ENCODE assay signal across 3 fruit fly cellular contexts in the genomic region with DNA sequence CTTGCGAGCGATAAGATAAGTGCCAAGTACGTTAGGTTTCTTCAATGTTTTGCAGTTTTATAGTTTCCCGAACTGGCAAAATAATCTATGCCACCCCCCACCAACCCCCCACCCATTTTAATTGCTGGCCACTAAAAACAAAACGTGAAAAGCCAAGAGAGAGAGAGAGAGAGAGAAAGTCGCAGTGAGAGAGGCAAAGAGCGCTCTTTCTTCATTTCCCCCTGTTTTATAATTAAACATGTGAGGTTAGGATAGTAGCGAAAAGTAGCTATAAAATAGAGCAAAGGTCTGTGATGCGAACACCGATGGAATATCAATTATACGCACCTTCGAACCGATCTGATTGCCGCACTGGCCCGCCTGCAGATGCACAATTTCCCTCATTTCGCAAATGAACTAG.
TF ChIP-seq lines count a peak whose summit lies in the region.

No protein-coding gene starts in this region.

- TF ChIP-seq CTCF in whole organism, embryonic (GFP tag; optimal IDR thresholded peaks at IDR 0.05; lab: Kevin White, UChicago): no peak

TF ChIP-seq in whole organism, 6 proteins besides CTCF, POLR2A, EP300 and RAD21:
- TF ChIP-seq Dll (optimal IDR thresholded peaks at IDR 0.05; lab: Kevin White, UChicago) (peak; percentile 8), EcR (GFP tag; optimal IDR thresholded peaks at IDR 0.05; lab: Kevin White, UChicago) (no peak)

TF ChIP-seq in whole organism, adult, 20 proteins besides CTCF, POLR2A, EP300 and RAD21:
- TF ChIP-seq toe (GFP tag; optimal IDR thresholded peaks at IDR 0.05; lab: Kevin White, UChicago) (no peak), tj (GFP tag; optimal IDR thresholded peaks at IDR 0.05; lab: Kevin White, UChicago) (peak; percentile 22), CG1620 (GFP tag; optimal IDR thresholded peaks at IDR 0.05; lab: Kevin White, UChicago) (no peak), CG7101 (tag; optimal IDR thresholded peaks at IDR 0.05; lab: Kevin White, UChicago) (no peak)

TF ChIP-seq in whole organism, embryonic, 481 proteins besides CTCF, POLR2A, EP300 and RAD21:
- TF ChIP-seq B-H1 (GFP tag; IDR thresholded peaks at IDR 0.05; lab: Robert Waterston, UW) (no peak), Ets65A (GFP tag; lab: Kevin White, UChicago) (no peak), Trl (optimal IDR thresholded peaks at IDR 0.05; lab: Kevin White, UChicago) (peak; percentile 70 to 82), Trl (GFP tag; optimal IDR thresholded peaks at IDR 0.05; lab: Kevin White, UChicago) (no peak), org-1 (GFP tag; optimal IDR thresholded peaks at IDR 0.05; lab: Kevin White, UChicago) (no peak), MBD-R2 (GFP tag; IDR thresholded peaks at IDR 0.05; lab: Robert Waterston, UW) (0 out of 2 replicates have a peak, but pooled peaks have one; percentile 0), rib (GFP tag; IDR thresholded peaks at IDR 0.05; lab: Robert Waterston, UW) (peak; percentile 8; the same call in 1 of the 2 replicates), kni (GFP tag; optimal IDR thresholded peaks at IDR 0.05; lab: Kevin White, UChicago) (peak; percentile 7), CG11560 (tag; IDR thresholded peaks at IDR 0.05; lab: Robert Waterston, UW) (no peak), Awh (GFP tag; IDR thresholded peaks at IDR 0.05; lab: Robert Waterston, UW) (no peak), zfh1 (GFP tag; IDR thresholded peaks at IDR 0.05; lab: Robert Waterston, UW) (no peak), exex (tag; optimal IDR thresholded peaks at IDR 0.05; lab: Kevin White, UChicago) (peak; percentile 41), ara (GFP tag; IDR thresholded peaks at IDR 0.05; lab: Robert Waterston, UW) (no peak), dmrt99B (tag; optimal IDR thresholded peaks at IDR 0.05; lab: Kevin White, UChicago) (no peak), stwl (tag; optimal IDR thresholded peaks at IDR 0.05; lab: Kevin White, UChicago) (no peak), bigmax (GFP tag; optimal IDR thresholded peaks at IDR 0.05; lab: Kevin White, UChicago) (peak; percentile 77), sug (tag; optimal IDR thresholded peaks at IDR 0.05; lab: Kevin White, UChicago) (peak; percentile 37), CG11085 (GFP tag; IDR thresholded peaks at IDR 0.05; lab: Robert Waterston, UW) (no peak), NC2α (GFP tag; optimal IDR thresholded peaks at IDR 0.05; lab: Kevin White, UChicago) (no peak)
